Fruit fly (Drosophila melanogaster): ENCODE measurements around the gene CG13460.

The CG13460 gene

dm6 chr3L:15011638-15012335 lies 49.7 kb downstream of the CG13460 start (continued):
- peak; percentile 85 for TF ChIP-seq CoRest (tag; optimal IDR thresholded peaks at IDR 0.05)
- peak; percentile 42 to 85 for TF ChIP-seq bsh (GFP tag; optimal IDR thresholded peaks at IDR 0.05)
- TF ChIP-seq CG14710 (tag; optimal IDR thresholded peaks at IDR 0.05): peak; percentile 80
- TF ChIP-seq Vsx1 (GFP tag; optimal IDR thresholded peaks at IDR 0.05): peak; percentile 36
- peak; percentile 55 for TF ChIP-seq CG12104 (GFP tag; optimal IDR thresholded peaks at IDR 0.05)
- peak; percentile 55 for TF ChIP-seq bab2 (GFP tag; optimal IDR thresholded peaks at IDR 0.05)
- TF ChIP-seq CG14441 (GFP tag; IDR thresholded peaks at IDR 0.05): peak; percentile 76
- TF ChIP-seq CG8765 (GFP tag; IDR thresholded peaks at IDR 0.05): no peak
- TF ChIP-seq CG6272 (GFP tag; IDR thresholded peaks at IDR 0.05): peak; percentile 37; the same call in 1 of the 2 replicates
- TF ChIP-seq CG13775 (GFP tag; optimal IDR thresholded peaks at IDR 0.05): peak; percentile 62
- TF ChIP-seq vfl (GFP tag; optimal IDR thresholded peaks at IDR 0.05): peak; percentile 9
- TF ChIP-seq TFAM (GFP tag; optimal IDR thresholded peaks at IDR 0.05): no peak
- TF ChIP-seq sima (GFP tag; optimal IDR thresholded peaks at IDR 0.05): no peak
- peak; percentile 36 for TF ChIP-seq CG3838 (GFP tag; optimal IDR thresholded peaks at IDR 0.05)
- no peak for TF ChIP-seq Lpt (GFP tag; optimal IDR thresholded peaks at IDR 0.05)
- peak; percentile 13 for TF ChIP-seq CG13123 (GFP tag; optimal IDR thresholded peaks at IDR 0.05)
- peak; percentile 23 for TF ChIP-seq Side (GFP tag; optimal IDR thresholded peaks at IDR 0.05)
- TF ChIP-seq dpn (GFP tag; optimal IDR thresholded peaks at IDR 0.05): peak in 1 of 2 experiments; percentile 60
- peak; percentile 74 for TF ChIP-seq CG1233 (GFP tag; optimal IDR thresholded peaks at IDR 0.05)
- no peak for TF ChIP-seq CG11398 (GFP tag; optimal IDR thresholded peaks at IDR 0.05)
- TF ChIP-seq Optix (GFP tag; IDR thresholded peaks at IDR 0.05): no peak
- peak; percentile 72 for TF ChIP-seq ATbp (GFP tag; optimal IDR thresholded peaks at IDR 0.05)
- no peak for TF ChIP-seq sna (GFP tag; IDR thresholded peaks at IDR 0.05; ENCODE audit: partially characterized antibody)
- TF ChIP-seq fd3F (GFP tag; optimal IDR thresholded peaks at IDR 0.05): peak; percentile 68
- TF ChIP-seq CG8359 (GFP tag; optimal IDR thresholded peaks at IDR 0.05; ENCODE audit: borderline replicate concordance): peak; percentile 14
- TF ChIP-seq dimm (GFP tag; IDR thresholded peaks at IDR 0.05): no peak
- TF ChIP-seq CG18011 (GFP tag; optimal IDR thresholded peaks at IDR 0.05): peak; percentile 17
- peak; percentile 65; the same call in 1 of the 2 replicates for TF ChIP-seq CG32767 (GFP tag; IDR thresholded peaks at IDR 0.05)
- 0 out of 2 replicates have a peak, but pooled peaks have one; percentile 25 for TF ChIP-seq CG31224 (GFP tag; IDR thresholded peaks at IDR 0.05)
- TF ChIP-seq Myb (GFP tag; optimal IDR thresholded peaks at IDR 0.05): no peak
- TF ChIP-seq vvl (GFP tag; IDR thresholded peaks at IDR 0.05): peak; percentile 77
- peak; percentile 68 for TF ChIP-seq dysf (GFP tag; IDR thresholded peaks at IDR 0.05)
- TF ChIP-seq lbe (GFP tag; optimal IDR thresholded peaks at IDR 0.05): no peak
- TF ChIP-seq ewg (GFP tag; optimal IDR thresholded peaks at IDR 0.05): peak; percentile 32
- TF ChIP-seq Nf-YB (GFP tag; optimal IDR thresholded peaks at IDR 0.05): peak; percentile 55
- no peak for TF ChIP-seq hb (GFP tag; IDR thresholded peaks at IDR 0.05; ENCODE audit: partially characterized antibody)
- no peak for TF ChIP-seq dm (GFP tag; optimal IDR thresholded peaks at IDR 0.05)
- TF ChIP-seq nmo (GFP tag; optimal IDR thresholded peaks at IDR 0.05): peak; percentile 84
- TF ChIP-seq CG17361 (GFP tag; IDR thresholded peaks at IDR 0.05): peak; percentile 84
- peak; percentile 88 for TF ChIP-seq CG7839 (tag; optimal IDR thresholded peaks at IDR 0.05)
- peak; percentile 72 for TF ChIP-seq HLH3B (GFP tag; IDR thresholded peaks at IDR 0.05)
- TF ChIP-seq tap (tag; optimal IDR thresholded peaks at IDR 0.05): peak; percentile 82
- peak; percentile 52 for TF ChIP-seq sug (tag; optimal IDR thresholded peaks at IDR 0.05)
- peak; percentile 81 for TF ChIP-seq lab (GFP tag; optimal IDR thresholded peaks at IDR 0.05)
- TF ChIP-seq CG6689 (GFP tag; IDR thresholded peaks at IDR 0.05): peak; percentile 78
- TF ChIP-seq pb (GFP tag; optimal IDR thresholded peaks at IDR 0.05): no peak
- no peak for TF ChIP-seq repo (GFP tag; optimal IDR thresholded peaks at IDR 0.05)
- peak; percentile 36 for TF ChIP-seq CG2202 (tag; optimal IDR thresholded peaks at IDR 0.05)
- no peak for TF ChIP-seq Dad (GFP tag; optimal IDR thresholded peaks at IDR 0.05)
- TF ChIP-seq lmd (GFP tag; IDR thresholded peaks at IDR 0.05): peak; percentile 71
